Fruit fly (Drosophila melanogaster): ENCODE measurements around the gene CG34155.

The CG34155 gene

dm6 chr3R:30564479-30564878, 4.5 kb upstream of the CG34155 start (continued):
- TF ChIP-seq grau (tag; optimal IDR thresholded peaks at IDR 0.05) (peak; percentile 11), Atf6 (GFP tag; IDR thresholded peaks at IDR 0.05) (no peak), CG18262 (tag; optimal IDR thresholded peaks at IDR 0.05) (no peak), CrebB (tag; optimal IDR thresholded peaks at IDR 0.05) (no peak), CG13123 (GFP tag; optimal IDR thresholded peaks at IDR 0.05) (no peak), maf-S (GFP tag; optimal IDR thresholded peaks at IDR 0.05) (no peak), CG32772 (GFP tag; IDR thresholded peaks at IDR 0.05) (no peak), CG3281 (GFP tag; optimal IDR thresholded peaks at IDR 0.05) (peak; percentile 3), Hmr (GFP tag; optimal IDR thresholded peaks at IDR 0.05) (no peak), CG16863 (GFP tag; optimal IDR thresholded peaks at IDR 0.05) (no peak), dysf (GFP tag; IDR thresholded peaks at IDR 0.05) (no peak), az2 (GFP tag; optimal IDR thresholded peaks at IDR 0.05) (no peak)

dm6 chr3R:30563260-30564080, 3.5 kb upstream of the CG34155 start:
- no peak for TF ChIP-seq disco-r (GFP tag; optimal IDR thresholded peaks at IDR 0.05)
- TF ChIP-seq lab (GFP tag; optimal IDR thresholded peaks at IDR 0.05): peak; percentile 33
- TF ChIP-seq sqz (GFP tag; optimal IDR thresholded peaks at IDR 0.05): peak; percentile 85
- no peak for TF ChIP-seq NK7.1 (GFP tag; optimal IDR thresholded peaks at IDR 0.05)
- TF ChIP-seq Camta (GFP tag; optimal IDR thresholded peaks at IDR 0.05): no peak
- peak; percentile 5; the same call in 1 of the 2 replicates for TF ChIP-seq E2f2 (GFP tag; IDR thresholded peaks at IDR 0.05)
- TF ChIP-seq Sry-δ (GFP tag; optimal IDR thresholded peaks at IDR 0.05): no peak
- no peak for TF ChIP-seq nmo (GFP tag; optimal IDR thresholded peaks at IDR 0.05)
- TF ChIP-seq nerfin-1 (tag; optimal IDR thresholded peaks at IDR 0.05): no peak
- peak; percentile 15 for TF ChIP-seq scrt (GFP tag; optimal IDR thresholded peaks at IDR 0.05)
- peak; percentile 76 for TF ChIP-seq CG12299 (tag; optimal IDR thresholded peaks at IDR 0.05)
- no peak for TF ChIP-seq luna (GFP tag; optimal IDR thresholded peaks at IDR 0.05)
- no peak for TF ChIP-seq grau (tag; optimal IDR thresholded peaks at IDR 0.05)
- no peak for TF ChIP-seq CG4282 (GFP tag; optimal IDR thresholded peaks at IDR 0.05)
- TF ChIP-seq CG3726 (GFP tag; IDR thresholded peaks at IDR 0.05): no peak
- TF ChIP-seq CG1792 (GFP tag; optimal IDR thresholded peaks at IDR 0.05): no peak
- no peak for TF ChIP-seq ttk (GFP tag; IDR thresholded peaks at IDR 0.05)
- no peak for TF ChIP-seq pho (GFP tag; optimal IDR thresholded peaks at IDR 0.05)
- TF ChIP-seq da (GFP tag; optimal IDR thresholded peaks at IDR 0.05): no peak
- TF ChIP-seq CG9876 (GFP tag; optimal IDR thresholded peaks at IDR 0.05): no peak
- no peak for TF ChIP-seq CG2120 (GFP tag; optimal IDR thresholded peaks at IDR 0.05)
- no peak for TF ChIP-seq NC2β (GFP tag; optimal IDR thresholded peaks at IDR 0.05)
- TF ChIP-seq HLHmδ (GFP tag; optimal IDR thresholded peaks at IDR 0.05): no peak
- peak; percentile 61 for TF ChIP-seq CG4617 (GFP tag; optimal IDR thresholded peaks at IDR 0.05; ENCODE audit: borderline replicate concordance)
- TF ChIP-seq D19A (tag; optimal IDR thresholded peaks at IDR 0.05): no peak
- TF ChIP-seq Ada2b (GFP tag; IDR thresholded peaks at IDR 0.05): no peak
- TF ChIP-seq Sin3A (optimal IDR thresholded peaks at IDR 0.05): no peak
- TF ChIP-seq tup (GFP tag; optimal IDR thresholded peaks at IDR 0.05): no peak
- TF ChIP-seq crp (GFP tag; optimal IDR thresholded peaks at IDR 0.05): no peak
- TF ChIP-seq CrebB (tag; optimal IDR thresholded peaks at IDR 0.05): no peak
- no peak for TF ChIP-seq cad (GFP tag; optimal IDR thresholded peaks at IDR 0.05)
- TF ChIP-seq D19B (GFP tag; optimal IDR thresholded peaks at IDR 0.05): no peak
- no peak for TF ChIP-seq Ssrp (tag; optimal IDR thresholded peaks at IDR 0.05)
- TF ChIP-seq tio (GFP tag; optimal IDR thresholded peaks at IDR 0.05): no peak
- no peak for TF ChIP-seq CG11504 (tag; optimal IDR thresholded peaks at IDR 0.05)
- TF ChIP-seq gcm (GFP tag; optimal IDR thresholded peaks at IDR 0.05): no peak
- TF ChIP-seq CG9727 (GFP tag; optimal IDR thresholded peaks at IDR 0.05): peak; percentile 2
- no peak for TF ChIP-seq CG16815 (GFP tag; optimal IDR thresholded peaks at IDR 0.05)
- no peak for TF ChIP-seq D (optimal IDR thresholded peaks at IDR 0.05)
- no peak for TF ChIP-seq D (GFP tag; optimal IDR thresholded peaks at IDR 0.05)

All from whole organism, embryonic.